Worm (Caenorhabditis elegans) whole organism, L1 larva: ENCODE data around the gene B0554.7.
A peak's percentile ranks its signal among the peaks of the same experiment; 100 is the strongest.

ENCODE experiments used
- C34B4.2 ChIP-seq: sonication (generic microtip); optimal IDR thresholded peaks from 2 replicates; lab custom pipeline; 2017; ENCODE audit warnings: mild to moderate bottlenecking, missing genetic modification characterization, missing compliant biosample characterization
- F16B12.6 ChIP-seq: fragments of 150-350 bp; optimal IDR thresholded peaks from 2 replicates; lab custom pipeline; 2014; ENCODE audit warnings: missing biosample characterization, missing genetic modification characterization
- Y116A8C.19 ChIP-seq: sonication (generic microtip); optimal IDR thresholded peaks from 2 replicates; lab custom pipeline; 2016; ENCODE audit warnings: missing compliant biosample characterization, missing genetic modification characterization, borderline replicate concordance
- aha-1 ChIP-seq: fragments of 150-350 bp; optimal IDR thresholded peaks from 2 replicates; lab custom pipeline; 2014; ENCODE audit warnings: missing biosample characterization, missing genetic modification characterization
- aly-2 ChIP-seq: fragments of 150-350 bp; optimal IDR thresholded peaks from 2 replicates; lab custom pipeline; 2014; ENCODE audit warnings: missing biosample characterization, missing genetic modification characterization
- ama-1 ChIP-seq: fragments of 150-350 bp; optimal IDR thresholded peaks from 2 replicates; lab custom pipeline; 2014
- ceh-63 ChIP-seq: fragments of 200-800 bp; sonication (Bioruptor generic); optimal IDR thresholded peaks from 2 replicates; lab custom pipeline; 2018; ENCODE audit warnings: mild to moderate bottlenecking, missing genetic modification characterization, missing compliant biosample characterization
- ceh-88 ChIP-seq: fragments of 200-800 bp; sonication (Bioruptor generic); IDR thresholded peaks from 2 replicates; pipeline ENCODE4 v1.3.6; 2022; ENCODE audit warnings: missing genetic modification characterization, missing compliant biosample characterization
- ceh-90 ChIP-seq: sonication (generic microtip); optimal IDR thresholded peaks from 2 replicates; lab custom pipeline; 2016; ENCODE audit warnings: missing genetic modification characterization, missing compliant biosample characterization
- ces-1 ChIP-seq: fragments of 150-350 bp; optimal IDR thresholded peaks from 2 replicates; lab custom pipeline; 2014; ENCODE audit warnings: missing biosample characterization, missing genetic modification reagents, missing genetic modification characterization
- dpl-1 ChIP-seq, 3 experiments: fragments of 150-350 bp in 2 of 3; sonication (generic microtip) in 1 of 3; optimal IDR thresholded peaks; 2 replicates each; lab custom pipeline; 2014 to 2017; ENCODE audit warnings: missing biosample characterization in 3 of 3, missing genetic modification characterization in 3 of 3, missing genetic modification reagents in 3 of 3
- efl-3 ChIP-seq: fragments of 200-800 bp; sonication (Bioruptor generic); optimal IDR thresholded peaks from 2 replicates; lab custom pipeline; 2018; ENCODE audit warnings: mild to moderate bottlenecking, missing genetic modification characterization, missing compliant biosample characterization
- egl-27 ChIP-seq, 2 experiments: fragments of 150-350 bp in 1 of 2; sonication (generic microtip); optimal IDR thresholded peaks; 3 replicates each; lab custom pipeline; 2017 to 2018; ENCODE audit warnings: missing biosample characterization in 2 of 2, missing genetic modification characterization in 2 of 2, missing genetic modification reagents in 2 of 2
- elt-2 ChIP-seq: sonication (generic microtip); optimal IDR thresholded peaks from 2 replicates; lab custom pipeline; 2016; ENCODE audit warnings: missing genetic modification characterization, mild to moderate bottlenecking, inconsistent platforms, missing compliant biosample characterization, missing genetic modification reagents
- elt-3 ChIP-seq, 6 experiments: fragments of 150-350 bp in 1 of 6; sonication (generic microtip); optimal IDR thresholded peaks; 2 replicates each; lab custom pipeline; 2017 to 2018; ENCODE audit warnings: missing biosample characterization in 6 of 6, missing genetic modification characterization in 6 of 6, inconsistent platforms in 1 of 6
- ets-5 ChIP-seq: fragments of 200-800 bp; sonication (Bioruptor generic); IDR thresholded peaks from 2 replicates; pipeline ENCODE4 v1.3.6; 2022; ENCODE audit warnings: missing genetic modification characterization, missing compliant biosample characterization
- fkh-10 ChIP-seq: sonication (generic microtip); optimal IDR thresholded peaks from 2 replicates; lab custom pipeline; 2017; ENCODE audit warnings: missing biosample characterization, missing genetic modification reagents, missing genetic modification characterization
- fkh-4 ChIP-seq: sonication (generic microtip); optimal IDR thresholded peaks from 2 replicates; lab custom pipeline; 2016; ENCODE audit warnings: missing compliant biosample characterization, missing genetic modification characterization, borderline replicate concordance
- fkh-8 ChIP-seq: sonication (generic microtip); optimal IDR thresholded peaks from 2 replicates; lab custom pipeline; 2016; ENCODE audit warnings: mild to moderate bottlenecking, missing genetic modification characterization, missing compliant biosample characterization
- hlh-17 ChIP-seq: fragments of 200-800 bp; sonication (Bioruptor generic); optimal IDR thresholded peaks from 2 replicates; lab custom pipeline; 2018; ENCODE audit warnings: missing genetic modification characterization, mild to moderate bottlenecking, missing compliant biosample characterization, moderate library complexity, borderline replicate concordance
- irx-1 ChIP-seq: sonication (generic microtip); optimal IDR thresholded peaks from 2 replicates; lab custom pipeline; 2016; ENCODE audit warnings: missing genetic modification characterization, missing compliant biosample characterization
- isw-1 ChIP-seq: fragments of 200-800 bp; sonication (Bioruptor generic); IDR thresholded peaks from 2 replicates; pipeline ENCODE4 v1.3.6; 2022; ENCODE audit warnings: missing genetic modification characterization, missing compliant biosample characterization
- jun-1 ChIP-seq: fragments of 150-350 bp; optimal IDR thresholded peaks from 2 replicates; lab custom pipeline; 2014; ENCODE audit warnings: missing biosample characterization, missing genetic modification reagents, missing genetic modification characterization
- lin-13 ChIP-seq: fragments of 150-350 bp; optimal IDR thresholded peaks from 2 replicates; lab custom pipeline; 2014; ENCODE audit warnings: missing biosample characterization, missing genetic modification reagents, missing genetic modification characterization
- lin-35 ChIP-seq, 2 experiments: fragments of 150-350 bp; optimal IDR thresholded peaks; 2 replicates each; lab custom pipeline; 2014; ENCODE audit warnings: missing biosample characterization in 2 of 2, missing genetic modification characterization in 2 of 2, missing genetic modification reagents in 2 of 2
- lin-39 ChIP-seq: fragments of 150-350 bp; optimal IDR thresholded peaks from 2 replicates; lab custom pipeline; 2014; ENCODE audit warnings: missing biosample characterization, missing genetic modification reagents, missing genetic modification characterization
- lir-3 ChIP-seq: sonication (generic microtip); optimal IDR thresholded peaks from 2 replicates; lab custom pipeline; 2016; ENCODE audit warnings: mild to moderate bottlenecking, missing genetic modification characterization, moderate library complexity, missing compliant biosample characterization; ENCODE audit not compliant: poor library complexity
- mab-9 ChIP-seq: fragments of 200-800 bp; sonication (Bioruptor generic); IDR thresholded peaks from 2 replicates; pipeline ENCODE4 v1.3.6; 2022; ENCODE audit warnings: missing genetic modification reagents, missing genetic modification characterization, missing compliant biosample characterization
- mep-1 ChIP-seq: fragments of 150-350 bp; optimal IDR thresholded peaks from 2 replicates; lab custom pipeline; 2014; ENCODE audit warnings: missing biosample characterization, missing genetic modification characterization
- nhr-12 ChIP-seq: sonication (generic microtip); optimal IDR thresholded peaks from 2 replicates; lab custom pipeline; 2017; ENCODE audit warnings: missing biosample characterization, missing genetic modification characterization
- nhr-19 ChIP-seq: fragments of 200-800 bp; sonication (Bioruptor generic); conservative IDR thresholded peaks from 2 replicates; pipeline ENCODE4 v1.3.6; 2022; ENCODE audit warnings: missing genetic modification characterization, missing compliant biosample characterization
- nhr-20 ChIP-seq: sonication (generic microtip); optimal IDR thresholded peaks from 2 replicates; lab custom pipeline; 2016; ENCODE audit warnings: mild to moderate bottlenecking, missing genetic modification characterization, missing compliant biosample characterization
- nhr-28 ChIP-seq: fragments of 150-350 bp; optimal IDR thresholded peaks from 2 replicates; lab custom pipeline; 2014; ENCODE audit warnings: missing biosample characterization, missing genetic modification characterization
- nhr-76 ChIP-seq: sonication (generic microtip); optimal IDR thresholded peaks from 2 replicates; lab custom pipeline; 2017; ENCODE audit warnings: missing biosample characterization, missing genetic modification characterization
- nhr-77 ChIP-seq: fragments of 150-350 bp; optimal IDR thresholded peaks from 2 replicates; lab custom pipeline; 2014; ENCODE audit warnings: missing biosample characterization, missing genetic modification characterization
- nhr-90 ChIP-seq: sonication (generic microtip); optimal IDR thresholded peaks from 2 replicates; lab custom pipeline; 2016; ENCODE audit warnings: mild to moderate bottlenecking, missing genetic modification characterization, missing compliant biosample characterization; ENCODE audit not compliant: poor library complexity
- pag-3 ChIP-seq: sonication (generic microtip); optimal IDR thresholded peaks from 2 replicates; lab custom pipeline; 2017; ENCODE audit warnings: missing genetic modification characterization, mild to moderate bottlenecking, missing compliant biosample characterization, antibody characterized with exemption, borderline replicate concordance; ENCODE audit not compliant: insufficient read depth
- pax-3 ChIP-seq: fragments of 200-800 bp; sonication (Bioruptor generic); optimal IDR thresholded peaks from 2 replicates; lab custom pipeline; 2018; ENCODE audit warnings: mild to moderate bottlenecking, missing genetic modification characterization, moderate library complexity, missing compliant biosample characterization
- snu-23 ChIP-seq: sonication (generic microtip); optimal IDR thresholded peaks from 2 replicates; lab custom pipeline; 2016; ENCODE audit warnings: missing genetic modification characterization, missing compliant biosample characterization
- tbx-2 ChIP-seq: sonication (generic microtip); optimal IDR thresholded peaks from 2 replicates; lab custom pipeline; 2016; ENCODE audit warnings: missing genetic modification characterization, missing compliant biosample characterization
- tlp-1 ChIP-seq: fragments of 150-350 bp; optimal IDR thresholded peaks from 2 replicates; lab custom pipeline; 2014; ENCODE audit warnings: missing biosample characterization, missing genetic modification characterization
- unc-86 ChIP-seq: sonication (generic microtip); optimal IDR thresholded peaks from 2 replicates; lab custom pipeline; 2016; ENCODE audit warnings: missing genetic modification characterization, missing compliant biosample characterization
- unc-98 ChIP-seq: fragments of 200-800 bp; sonication (Bioruptor generic); IDR thresholded peaks from 2 replicates; pipeline ENCODE4 v1.3.6; 2022; ENCODE audit warnings: missing genetic modification characterization, missing compliant biosample characterization
- ztf-11 ChIP-seq, 2 experiments: sonication (generic microtip); optimal IDR thresholded peaks; 2 replicates each; lab custom pipeline; 2016 to 2017; ENCODE audit warnings: missing genetic modification characterization in 2 of 2, missing biosample characterization in 1 of 2, missing compliant biosample characterization in 1 of 2
- ztf-4 ChIP-seq: fragments of 150-350 bp; optimal IDR thresholded peaks from 2 replicates; lab custom pipeline; 2014; ENCODE audit warnings: missing biosample characterization, missing genetic modification characterization

B0554.7 gene

DNA sequence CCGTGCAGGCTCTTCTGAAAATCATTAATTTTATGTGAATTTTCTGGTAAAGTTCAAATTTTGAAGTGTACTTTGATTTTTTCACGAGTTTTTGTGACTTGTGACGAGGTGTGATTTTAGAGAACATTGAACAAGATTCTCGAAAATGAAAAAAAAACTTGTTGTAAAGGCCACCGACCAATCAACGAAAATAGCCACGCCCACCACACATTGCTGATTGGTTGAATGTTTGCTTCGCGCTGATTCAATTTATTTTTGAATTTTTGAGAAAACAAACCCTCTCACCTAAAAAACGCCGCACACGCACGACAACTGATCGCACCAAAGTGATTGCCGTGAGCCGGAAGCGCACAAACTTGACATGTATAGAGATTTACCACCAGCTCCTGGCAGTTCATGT lies 42.0 kb upstream of the B0554.7 start:
- TF ChIP-seq Y116A8C.19 (no peak), tbx-2 (tag; lab: Kevin White, UChicago) (no peak), mab-9 (GFP tag; lab: Robert Waterston, UW) (no peak), fkh-8 (tag; lab: Kevin White, UChicago) (no peak), efl-3 (GFP tag; lab: Kevin White, UChicago) (no peak), C34B4.2 (tag; lab: Kevin White, UChicago) (no peak), egl-27 (tag; optimal IDR thresholded peaks at IDR 0.05; lab: Kevin White, UChicago) (no peak), isw-1 (GFP tag; lab: Robert Waterston, UW) (no peak), nhr-20 (no peak), pag-3 (tag; lab: Kevin White, UChicago) (no peak), nhr-12 (no peak), jun-1 (tag; lab: Kevin White, UChicago) (no peak)

ce11 chrV:479046-479445 lies 38.2 kb upstream of the B0554.7 start:
- TF ChIP-seq ztf-4 (tag; lab: Kevin White, UChicago) (no peak), nhr-28 (no peak), nhr-12 (no peak), dpl-1 (GFP tag; optimal IDR thresholded peaks at IDR 0.05; lab: Kevin White, UChicago) (no peak), irx-1 (no peak), ama-1 (lab: Kevin White, UChicago) (no peak), F16B12.6 (tag; lab: Kevin White, UChicago) (no peak), fkh-4 (tag; lab: Kevin White, UChicago) (no peak), unc-86 (tag; lab: Kevin White, UChicago) (no peak), lin-35 (GFP tag; optimal IDR thresholded peaks at IDR 0.05; lab: Kevin White, UChicago) (no peak), aly-2 (tag; lab: Kevin White, UChicago) (no peak), pax-3 (tag; lab: Kevin White, UChicago) (no peak), fkh-8 (tag; lab: Kevin White, UChicago) (no peak), nhr-77 (tag; lab: Kevin White, UChicago) (no peak), fkh-10 (GFP tag; lab: Kevin White, UChicago) (no peak), lin-13 (GFP tag; lab: Kevin White, UChicago) (no peak), aha-1 (tag; lab: Kevin White, UChicago) (no peak)
- TF ChIP-seq, all 84 proteins: peak for 0

ce11 chrV:477664-478212 lies 36.9 kb upstream of the B0554.7 start, which contains the start of gene nhr-55:
TSS of gene nhr-55 (plus strand) at chrV:478162.
- TF ChIP-seq nhr-20 (no peak), nhr-76 (no peak), tlp-1 (tag; lab: Kevin White, UChicago) (no peak), hlh-17 (GFP tag; lab: Kevin White, UChicago) (no peak), lin-39 (tag; lab: Kevin White, UChicago) (no peak), mep-1 (tag; lab: Kevin White, UChicago) (no peak), fkh-8 (tag; lab: Kevin White, UChicago) (peak; percentile 5), unc-98 (GFP tag; lab: Robert Waterston, UW) (no peak), Y116A8C.19 (no peak), ama-1 (lab: Kevin White, UChicago) (no peak), ceh-88 (GFP tag; lab: Robert Waterston, UW) (no peak), ets-5 (GFP tag; lab: Robert Waterston, UW) (no peak), snu-23 (GFP tag; lab: Kevin White, UChicago) (no peak), lir-3 (tag; lab: Kevin White, UChicago) (no peak), elt-2 (tag; lab: Kevin White, UChicago) (peak; percentile 14), ceh-90 (no peak), unc-86 (tag; lab: Kevin White, UChicago) (no peak), jun-1 (tag; lab: Kevin White, UChicago) (no peak), dpl-1 (GFP tag; optimal IDR thresholded peaks at IDR 0.05; lab: Kevin White, UChicago) (no peak), ceh-63 (GFP tag; lab: Kevin White, UChicago) (no peak), lin-13 (GFP tag; lab: Kevin White, UChicago) (no peak), nhr-90 (no peak), lin-35 (GFP tag; optimal IDR thresholded peaks at IDR 0.05; lab: Kevin White, UChicago) (peak in 1 of 2 experiments; percentile 1), elt-3 (tag; optimal IDR thresholded peaks at IDR 0.05; lab: Kevin White, UChicago) (no peak), ces-1 (no peak), ztf-11 (tag; optimal IDR thresholded peaks at IDR 0.05; lab: Kevin White, UChicago) (no peak), nhr-19 (GFP tag; lab: Robert Waterston, UW) (no peak)
- TF ChIP-seq, all 84 proteins: peak for 3
